Worm (Caenorhabditis elegans) whole organism, midembryonic: ENCODE measurements around the gene mif-4.

Source experiments
- T22C8.4 ChIP-seq: fragments of 200-800 bp; sonication (Bioruptor generic); IDR thresholded peaks from 2 replicates; pipeline ENCODE4 v1.3.6; 2022; ENCODE audit warnings: missing genetic modification characterization, missing compliant biosample characterization
- flt-1 ChIP-seq: fragments of 200-800 bp; sonication (Bioruptor generic); IDR thresholded peaks from 2 replicates; pipeline ENCODE4 v1.3.6; 2022; ENCODE audit warnings: missing genetic modification characterization, missing compliant biosample characterization
- med-1 ChIP-seq: sonication (generic microtip); optimal IDR thresholded peaks from 2 replicates; lab custom pipeline; 2017; ENCODE audit warnings: missing genetic modification characterization, mild to moderate bottlenecking, missing compliant biosample characterization, antibody characterized with exemption, missing genetic modification reagents; ENCODE audit not compliant: insufficient read depth
- ztf-23 ChIP-seq: fragments of 200-800 bp; sonication (Bioruptor generic); IDR thresholded peaks from 2 replicates; pipeline ENCODE4 v1.3.6; 2022; ENCODE audit warnings: missing genetic modification reagents, missing genetic modification characterization, missing compliant biosample characterization

ce11 chrIV:6365045-6365444, 29.3 kb upstream of the mif-4 start, which contains the start of gene Y73B6BL.270:
- TF ChIP-seq flt-1 (GFP tag; lab: Robert Waterston, UW) (no peak), med-1 (GFP tag; lab: Kevin White, UChicago) (no peak), T22C8.4 (GFP tag; lab: Robert Waterston, UW) (no peak), ztf-23 (GFP tag; lab: Robert Waterston, UW) (no peak)
